Worm (Caenorhabditis elegans): Measurements from ENCODE around the gene wht-2.

- no peak for TF ChIP-seq him-1 (tag; optimal IDR thresholded peaks at IDR 0.05)
- no peak for TF ChIP-seq W03F9.2 (tag; optimal IDR thresholded peaks at IDR 0.05)
These were observed 34.5 kb upstream of the wht-2 start for ce11 chrIV:11435761-11436160.
